Worm (Caenorhabditis elegans): ENCODE measurements around the gene fln-2.

ce11 chrX:9458142-9458541, 60.6 kb downstream of the fln-2 start, which contains the start of gene tba-8:
- TF ChIP-seq nhr-76 (tag; optimal IDR thresholded peaks at IDR 0.05) (no peak), ama-1 (optimal IDR thresholded peaks at IDR 0.05) (no peak), pqm-1 (tag; optimal IDR thresholded peaks at IDR 0.05) (no peak)
